Worm (Caenorhabditis elegans): ENCODE data around the gene C51E3.10.

The C51E3.10 gene

DNA sequence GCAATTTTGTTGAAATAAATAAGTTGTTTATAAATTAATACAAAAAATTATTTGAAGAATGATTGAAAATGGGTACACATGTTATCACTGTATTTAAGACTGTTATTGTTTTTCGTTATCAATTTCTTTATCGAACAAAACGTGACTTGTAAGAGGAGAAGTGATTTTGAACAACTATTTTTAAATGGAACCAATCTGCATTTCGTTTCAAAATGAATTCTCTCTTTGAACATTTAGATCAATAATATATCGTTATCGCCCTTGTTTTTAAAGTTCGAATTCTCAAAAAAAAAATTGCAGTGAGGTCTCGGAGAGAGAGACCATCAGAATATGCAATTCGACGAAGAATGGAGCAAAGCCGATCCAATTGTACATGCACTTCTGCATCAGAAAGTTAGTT is 18.3 kb upstream of the C51E3.10 start, which contains the start of gene cul-5:
Gene cul-5, plus strand, starts transcription at position 301 of the 400 bp plus-strand sequence.
- TF ChIP-seq him-1 (tag; optimal IDR thresholded peaks at IDR 0.05) (no peak), dao-5 (tag; optimal IDR thresholded peaks at IDR 0.05) (no peak), W03F9.2 (tag; optimal IDR thresholded peaks at IDR 0.05) (no peak)

DNA sequence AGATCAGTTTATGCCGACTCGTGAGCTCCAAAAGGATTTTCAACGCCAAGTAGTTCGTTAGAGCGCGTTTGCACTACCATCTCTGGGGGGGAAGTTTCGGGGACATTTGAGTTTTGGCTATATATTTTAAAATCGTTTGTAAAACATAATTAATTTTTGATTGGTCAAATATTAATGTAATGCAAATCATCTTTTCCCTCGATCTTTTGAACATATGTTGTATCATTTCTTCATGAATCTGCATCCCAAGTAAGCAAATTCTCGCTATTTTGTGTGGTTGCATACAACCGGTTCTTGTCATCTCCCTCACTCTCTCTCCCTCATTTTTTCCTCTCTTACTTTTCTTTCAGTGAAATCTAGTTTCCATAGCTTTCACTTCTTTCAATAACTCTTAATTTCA is 17.2 kb upstream of the C51E3.10 start:
- TF ChIP-seq dao-5 (tag; optimal IDR thresholded peaks at IDR 0.05), result no peak
- TF ChIP-seq W03F9.2 (tag; optimal IDR thresholded peaks at IDR 0.05), result peak; percentile 55
- peak; percentile 40 for TF ChIP-seq him-1 (tag; optimal IDR thresholded peaks at IDR 0.05)

DNA sequence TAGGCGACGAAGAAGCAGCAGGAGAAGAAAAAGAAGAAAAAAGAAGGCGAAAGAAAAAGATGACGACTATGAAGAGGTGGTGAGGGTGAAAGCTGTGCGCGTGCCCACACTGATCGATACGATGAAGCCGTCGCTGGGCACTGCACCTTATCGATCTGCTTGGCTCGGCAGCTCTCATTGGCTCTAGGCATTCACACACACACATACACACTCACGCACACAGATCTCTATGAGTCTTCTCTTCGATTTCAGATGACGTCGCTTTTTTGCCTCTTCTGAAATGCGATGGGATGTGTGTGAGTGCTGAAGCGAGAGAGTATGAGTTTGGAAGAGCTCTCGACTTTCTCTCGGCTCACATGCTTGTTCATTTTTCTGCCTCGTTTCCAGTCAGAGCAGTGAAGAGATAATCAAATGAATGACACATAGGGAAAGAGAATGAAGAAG is 13.7 kb upstream of the C51E3.10 start:
- no peak for TF ChIP-seq dao-5 (tag; optimal IDR thresholded peaks at IDR 0.05)
- TF ChIP-seq him-1 (tag; optimal IDR thresholded peaks at IDR 0.05), result peak; percentile 95

DNA sequence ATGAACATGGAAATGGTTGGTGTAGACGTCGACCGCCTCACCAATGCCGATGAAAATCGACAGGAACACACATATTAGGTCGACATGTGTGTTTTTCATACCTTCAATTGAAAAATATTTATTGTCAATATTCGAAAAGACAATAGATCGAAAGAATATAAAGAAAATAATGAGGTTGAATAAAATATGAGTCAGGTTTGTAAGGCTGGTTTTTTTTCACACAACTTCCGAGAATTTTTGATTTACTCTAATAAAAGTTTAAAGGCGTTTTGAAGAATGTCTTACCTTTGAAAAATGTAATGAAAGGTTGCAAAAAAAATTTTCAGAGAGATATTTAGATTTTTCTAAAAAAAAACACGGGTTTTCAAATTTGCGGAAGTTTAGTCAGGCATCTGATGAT is 12.7 kb upstream of the C51E3.10 start, which contains the start of gene egl-3:
Gene egl-3, minus strand, starts transcription at position 101 of the 400 bp plus-strand sequence.
- TF ChIP-seq W03F9.2 (tag; optimal IDR thresholded peaks at IDR 0.05) (no peak), dao-5 (tag; optimal IDR thresholded peaks at IDR 0.05) (no peak), him-1 (tag; optimal IDR thresholded peaks at IDR 0.05) (no peak)

DNA sequence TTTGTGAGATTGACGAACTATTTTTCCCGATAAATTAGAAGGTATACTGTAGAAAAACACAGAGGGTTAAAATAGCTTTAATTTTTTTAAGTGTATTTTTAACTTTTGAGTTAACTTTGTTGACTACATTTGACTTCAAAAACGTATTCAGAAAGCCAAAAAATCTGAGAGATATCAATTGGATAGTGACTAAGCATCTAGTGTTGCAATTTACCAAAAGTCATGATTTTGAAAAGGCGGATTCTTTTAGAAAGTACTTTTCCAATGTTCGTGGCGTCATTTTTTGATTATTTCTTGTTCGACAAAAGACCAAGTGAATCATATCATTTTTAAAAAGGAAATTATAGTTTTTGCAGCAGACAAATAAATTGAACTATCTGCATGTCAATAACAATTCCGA is 7.9 kb upstream of the C51E3.10 start:
- peak; percentile 93 for TF ChIP-seq him-1 (tag; optimal IDR thresholded peaks at IDR 0.05)
- no peak for TF ChIP-seq W03F9.2 (tag; optimal IDR thresholded peaks at IDR 0.05)

DNA sequence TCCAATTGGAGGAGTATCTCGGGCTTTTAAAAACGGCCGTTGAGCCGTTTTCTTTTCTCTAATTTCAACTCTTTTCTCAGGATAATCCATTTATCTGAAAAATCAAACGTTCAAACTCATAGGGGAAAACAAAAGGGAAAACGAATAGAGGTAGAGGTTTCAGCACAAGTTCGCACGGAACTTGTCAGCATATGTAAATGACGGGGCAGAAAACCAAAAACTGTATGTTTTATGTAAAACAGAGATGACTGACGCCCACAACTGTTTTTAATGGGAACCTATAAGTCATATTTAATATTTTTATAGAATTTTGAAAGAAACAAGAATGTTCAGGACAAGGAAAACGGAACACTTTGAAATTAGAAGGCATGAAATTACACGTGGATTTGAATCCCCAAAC is 5.4 kb upstream of the C51E3.10 start, which contains the start of gene C51E3.6:
Gene C51E3.6, minus strand, starts transcription at position 101 of the 400 bp plus-strand sequence.
- TF ChIP-seq him-1 (tag; optimal IDR thresholded peaks at IDR 0.05) (no peak), dao-5 (tag; optimal IDR thresholded peaks at IDR 0.05) (no peak), W03F9.2 (tag; optimal IDR thresholded peaks at IDR 0.05) (no peak)

DNA sequence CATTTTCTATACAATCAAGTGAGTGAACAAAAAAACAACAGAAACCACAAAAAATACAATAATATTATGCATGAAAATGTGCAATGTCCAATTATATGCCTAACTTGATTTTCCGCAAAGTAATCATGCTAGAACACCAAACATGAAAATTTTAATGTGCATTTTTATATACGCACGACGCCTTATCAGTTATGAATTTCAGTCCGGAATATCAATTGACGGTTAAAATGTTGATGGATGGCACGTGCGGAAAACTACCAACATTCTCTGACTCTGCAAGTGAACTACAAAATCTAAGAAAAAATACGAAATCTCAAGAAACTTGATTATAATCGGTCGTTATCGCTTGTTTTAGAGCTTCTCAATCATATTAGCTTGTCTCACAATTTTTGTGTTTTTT is 962 bp downstream of the C51E3.10 start:
- TF ChIP-seq W03F9.2 (tag; optimal IDR thresholded peaks at IDR 0.05), result no peak
- TF ChIP-seq dao-5 (tag; optimal IDR thresholded peaks at IDR 0.05), result no peak
- TF ChIP-seq him-1 (tag; optimal IDR thresholded peaks at IDR 0.05), result no peak

DNA sequence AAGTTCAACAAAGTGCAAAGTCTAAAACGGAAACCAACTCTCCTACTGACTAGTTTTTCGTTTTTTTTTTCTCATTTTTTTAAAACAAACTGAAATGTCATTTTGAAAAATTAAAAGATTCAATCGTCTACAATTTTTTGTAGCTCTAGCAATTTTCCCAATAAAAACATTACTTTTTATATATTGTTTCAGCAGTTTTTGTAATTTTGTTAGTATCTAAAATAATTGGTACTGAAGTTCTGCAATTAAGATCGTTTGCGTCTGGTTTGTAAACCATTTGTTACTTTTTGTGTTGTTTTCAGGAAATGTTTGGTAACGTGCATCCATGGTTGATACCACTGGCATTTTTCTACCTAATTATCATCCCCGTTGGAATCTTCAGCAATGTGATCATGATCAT is 2.4 kb downstream of the C51E3.10 start, which contains the start of gene srsx-30:
Gene srsx-30, plus strand, starts transcription at position 301 of the 400 bp plus-strand sequence.
- no peak for TF ChIP-seq dao-5 (tag; optimal IDR thresholded peaks at IDR 0.05)
- no peak for TF ChIP-seq W03F9.2 (tag; optimal IDR thresholded peaks at IDR 0.05)
- TF ChIP-seq him-1 (tag; optimal IDR thresholded peaks at IDR 0.05), result no peak

DNA sequence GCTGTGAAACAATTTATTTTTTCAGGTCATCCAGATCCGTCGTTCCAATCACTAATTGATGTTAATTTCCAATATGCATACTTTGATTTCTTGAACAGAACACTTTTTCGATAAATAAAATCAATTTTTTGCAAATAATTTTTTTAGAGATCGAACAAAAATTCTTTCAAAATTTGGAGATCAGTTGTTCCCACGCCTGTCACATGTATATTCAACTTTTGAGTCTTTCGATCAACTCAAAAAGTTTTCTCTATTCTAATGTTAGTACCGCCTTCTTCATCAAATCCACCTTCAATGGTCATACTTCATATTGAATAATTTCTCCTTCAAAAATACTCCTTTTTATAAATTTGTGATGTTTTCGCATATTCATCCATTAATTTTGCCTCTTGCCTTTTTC is 6.2 kb downstream of the C51E3.10 start, which contains the start of gene srsx-29:
Gene srsx-29, plus strand, starts transcription at position 301 of the 400 bp plus-strand sequence.
- TF ChIP-seq W03F9.2 (tag; optimal IDR thresholded peaks at IDR 0.05) (no peak), dao-5 (tag; optimal IDR thresholded peaks at IDR 0.05) (no peak), him-1 (tag; optimal IDR thresholded peaks at IDR 0.05) (no peak)

DNA sequence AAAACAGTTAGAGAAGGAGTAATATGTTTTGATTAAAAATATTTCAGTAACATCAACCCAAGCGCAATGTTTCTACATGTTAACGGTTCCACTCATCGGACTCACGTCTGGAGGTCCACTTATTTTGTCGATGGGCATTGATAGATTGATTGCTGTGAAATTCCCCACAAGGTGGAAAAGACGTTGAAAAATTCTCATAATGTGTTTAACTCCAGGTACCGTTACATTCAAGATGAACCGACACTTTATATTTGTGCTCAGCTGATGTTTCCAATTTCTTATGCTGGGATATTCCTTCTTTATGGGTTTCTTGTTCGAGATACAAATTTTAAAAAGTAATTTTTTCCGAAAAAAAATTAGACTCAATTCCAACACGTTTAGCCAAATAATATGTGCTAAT is 7.9 kb downstream of the C51E3.10 start:
- no peak for TF ChIP-seq W03F9.2 (tag; optimal IDR thresholded peaks at IDR 0.05)
- TF ChIP-seq him-1 (tag; optimal IDR thresholded peaks at IDR 0.05), result no peak
- TF ChIP-seq dao-5 (tag; optimal IDR thresholded peaks at IDR 0.05), result no peak

DNA sequence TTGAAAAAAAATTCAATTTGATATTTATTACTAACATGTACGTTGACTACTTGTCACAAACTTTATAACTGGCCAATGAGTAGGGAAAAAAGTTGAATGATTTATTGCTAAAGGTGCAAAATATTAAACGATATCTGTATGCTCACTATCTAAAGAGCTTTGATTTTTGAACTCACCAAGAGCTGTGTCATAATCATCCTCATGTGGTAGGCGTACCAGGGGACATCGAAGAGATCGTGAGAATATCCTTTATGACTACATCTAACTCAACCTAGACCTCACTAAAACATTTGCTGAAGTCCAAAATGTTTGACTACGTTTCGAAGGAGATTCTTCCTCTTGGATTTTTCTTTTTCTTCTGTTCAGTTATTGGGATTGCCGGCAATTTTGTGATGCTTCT is 8.7 kb downstream of the C51E3.10 start, which contains the start of gene srsx-28:
Gene srsx-28, plus strand, starts transcription at position 301 of the 400 bp plus-strand sequence.
- TF ChIP-seq W03F9.2 (tag; optimal IDR thresholded peaks at IDR 0.05) (no peak), dao-5 (tag; optimal IDR thresholded peaks at IDR 0.05) (no peak)

DNA sequence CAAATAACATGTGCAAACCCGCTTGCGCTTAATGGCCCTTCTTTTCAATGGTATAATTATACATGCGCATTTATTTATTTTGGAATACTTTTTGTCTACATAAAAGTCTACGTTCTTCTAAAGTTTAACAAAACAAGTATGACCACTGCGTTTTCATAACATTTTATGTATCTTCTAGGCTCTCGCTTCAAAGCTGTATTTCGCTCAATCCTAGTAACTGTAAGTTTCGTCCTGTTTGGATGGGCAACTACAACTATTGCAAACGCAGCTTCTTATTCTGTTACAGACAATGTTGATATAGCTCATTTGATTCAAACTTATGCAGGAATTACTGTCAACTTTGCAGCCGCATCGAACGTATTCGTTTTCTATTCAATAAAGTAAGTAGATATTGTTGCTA is 11.2 kb downstream of the C51E3.10 start, which contains the start of gene srsx-27:
Gene srsx-27, plus strand, starts transcription at position 301 of the 400 bp plus-strand sequence.
- TF ChIP-seq dao-5 (tag; optimal IDR thresholded peaks at IDR 0.05) (no peak), W03F9.2 (tag; optimal IDR thresholded peaks at IDR 0.05) (no peak), him-1 (tag; optimal IDR thresholded peaks at IDR 0.05) (no peak)

DNA sequence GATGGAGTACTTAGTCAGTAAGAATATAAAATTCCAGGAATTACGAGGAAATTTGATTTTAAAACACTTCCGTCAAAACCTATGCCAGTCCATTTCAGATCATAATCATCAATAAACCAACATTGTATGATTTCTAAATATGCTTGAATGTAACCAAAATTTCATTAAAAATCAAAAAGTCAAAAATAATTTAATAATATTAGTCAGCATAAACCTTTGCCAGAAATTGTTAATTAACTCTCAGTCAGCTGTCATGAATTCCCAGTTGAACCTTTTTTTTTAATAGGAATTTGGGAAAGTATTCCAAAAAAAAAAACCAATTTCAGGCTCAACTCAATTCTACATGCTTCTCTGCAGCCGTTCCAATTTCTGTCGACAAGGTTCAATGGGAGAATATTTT is 12.6 kb downstream of the C51E3.10 start, which contains the start of gene srsx-26:
Gene srsx-26, plus strand, starts transcription at position 301 of the 400 bp plus-strand sequence.
- no peak for TF ChIP-seq him-1 (tag; optimal IDR thresholded peaks at IDR 0.05)
- TF ChIP-seq dao-5 (tag; optimal IDR thresholded peaks at IDR 0.05), result no peak
- no peak for TF ChIP-seq W03F9.2 (tag; optimal IDR thresholded peaks at IDR 0.05)

DNA sequence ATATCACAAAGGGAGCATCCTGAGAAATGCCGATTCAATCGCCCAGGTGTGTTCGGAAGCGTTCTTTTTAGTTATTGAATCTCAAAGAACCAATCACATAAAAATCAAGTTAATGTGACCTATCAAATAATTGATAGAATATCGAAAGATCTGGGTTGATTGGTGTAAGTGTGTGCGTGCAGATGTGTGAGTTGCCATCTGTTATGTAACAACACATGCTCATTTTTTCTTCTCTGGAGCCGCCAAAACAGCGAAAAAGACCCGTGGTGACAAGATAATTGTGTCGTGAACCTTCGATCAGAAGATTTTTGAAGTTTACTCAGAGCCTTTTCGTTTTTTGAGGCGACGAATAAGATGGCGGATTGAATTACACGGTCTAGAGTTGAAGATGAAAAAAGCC is 14.1 kb downstream of the C51E3.10 start:
- TF ChIP-seq W03F9.2 (tag; optimal IDR thresholded peaks at IDR 0.05) (no peak), him-1 (tag; optimal IDR thresholded peaks at IDR 0.05) (no peak), dao-5 (tag; optimal IDR thresholded peaks at IDR 0.05) (no peak)

DNA sequence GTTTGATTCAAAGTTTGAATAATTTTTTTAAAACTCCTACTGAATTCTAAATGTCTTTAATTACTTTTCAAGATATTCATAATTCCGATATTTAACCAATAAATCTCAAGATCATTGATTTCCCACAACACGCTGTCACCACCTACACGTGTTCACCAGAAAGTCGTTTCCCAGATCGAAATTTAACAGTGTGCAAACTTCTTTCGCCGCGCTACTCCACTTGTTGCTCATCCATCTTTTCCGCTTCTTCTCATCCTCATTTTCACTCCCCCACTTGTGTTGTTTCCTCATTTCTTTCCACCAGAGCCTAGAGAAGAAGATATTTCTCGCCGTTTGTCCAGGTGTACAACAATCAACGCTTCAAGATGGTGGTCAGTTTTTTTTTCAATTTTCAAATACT is 15.3 kb downstream of the C51E3.10 start, which contains the start of gene C51E3.9:
Gene C51E3.9, plus strand, starts transcription at position 301 of the 400 bp plus-strand sequence.
- no peak for TF ChIP-seq W03F9.2 (tag; optimal IDR thresholded peaks at IDR 0.05)
- no peak for TF ChIP-seq him-1 (tag; optimal IDR thresholded peaks at IDR 0.05)
- no peak for TF ChIP-seq dao-5 (tag; optimal IDR thresholded peaks at IDR 0.05)

Measured in whole organism, L4/young adult.